Fruit fly (Drosophila melanogaster): ENCODE data around the gene CG1486.

CG1486 gene

DNA sequence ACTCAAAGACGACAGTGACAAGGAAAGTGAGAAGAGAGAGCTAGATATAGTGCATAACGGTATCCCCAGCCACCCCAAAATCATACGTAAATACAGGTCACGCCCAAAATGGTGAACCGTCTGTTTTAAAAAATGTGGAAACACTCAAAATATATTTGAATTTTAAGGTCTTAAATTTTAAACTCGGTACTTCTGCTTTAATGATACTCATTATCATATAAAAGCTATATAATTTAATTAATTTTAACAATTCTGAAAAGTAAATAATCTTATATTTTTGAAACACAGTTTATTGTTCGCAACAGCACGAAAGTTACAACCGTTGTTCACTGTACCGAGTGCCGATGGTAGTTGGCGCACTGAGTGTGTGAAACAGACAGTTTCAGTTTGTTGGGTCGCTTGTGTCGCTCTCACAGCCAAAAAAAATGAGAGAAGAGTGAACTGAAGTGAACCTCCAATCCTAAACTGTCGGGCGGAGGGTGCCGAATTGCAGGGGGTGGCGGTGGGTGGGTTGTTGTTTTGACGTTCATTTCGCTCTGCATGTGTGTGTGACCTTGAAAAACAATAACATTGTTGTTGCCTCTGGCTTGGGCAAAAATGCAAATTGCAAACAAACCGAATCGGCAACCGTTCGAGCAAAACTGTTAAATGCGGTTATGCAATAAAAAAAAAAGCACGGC lies 42.6 kb downstream of the CG1486 start:
- TF ChIP-seq sd (tag; optimal IDR thresholded peaks at IDR 0.05) (peak; percentile 77), CG6654 (GFP tag; optimal IDR thresholded peaks at IDR 0.05) (peak; percentile 80), CG12391 (tag; optimal IDR thresholded peaks at IDR 0.05) (peak; percentile 93), wor (GFP tag; IDR thresholded peaks at IDR 0.05) (peak; percentile 89), fd3F (GFP tag; optimal IDR thresholded peaks at IDR 0.05) (peak; percentile 86), CG7556 (GFP tag; optimal IDR thresholded peaks at IDR 0.05) (peak; percentile 96), Rfx (GFP tag; IDR thresholded peaks at IDR 0.05) (peak; percentile 90), CG4282 (GFP tag; optimal IDR thresholded peaks at IDR 0.05) (no peak), lab (GFP tag; optimal IDR thresholded peaks at IDR 0.05) (peak; percentile 97), oc (tag; optimal IDR thresholded peaks at IDR 0.05) (peak; percentile 85), CG17802 (tag; optimal IDR thresholded peaks at IDR 0.05) (peak; percentile 58), so (GFP tag; IDR thresholded peaks at IDR 0.05) (peak; percentile 93), Dad (GFP tag; optimal IDR thresholded peaks at IDR 0.05) (peak; percentile 12), Kr (GFP tag; optimal IDR thresholded peaks at IDR 0.05) (no peak), stwl (tag; optimal IDR thresholded peaks at IDR 0.05) (no peak), CG10321 (GFP tag; IDR thresholded peaks at IDR 0.05) (peak; percentile 62; the same call in 1 of the 2 replicates), CG18619 (GFP tag; optimal IDR thresholded peaks at IDR 0.05) (peak; percentile 91), CG17912 (GFP tag; optimal IDR thresholded peaks at IDR 0.05) (no peak), NfI (GFP tag; optimal IDR thresholded peaks at IDR 0.05) (peak; percentile 94), pb (GFP tag; optimal IDR thresholded peaks at IDR 0.05) (no peak), Ptx1 (GFP tag; IDR thresholded peaks at IDR 0.05) (peak; percentile 93), toy (GFP tag; IDR thresholded peaks at IDR 0.05) (no peak), Fer1 (GFP tag; optimal IDR thresholded peaks at IDR 0.05) (peak; percentile 97), CG15269 (tag; optimal IDR thresholded peaks at IDR 0.05) (peak; percentile 95), sens-2 (GFP tag; IDR thresholded peaks at IDR 0.05) (0 out of 2 replicates have a peak, but pooled peaks have one; percentile 13), sqz (GFP tag; optimal IDR thresholded peaks at IDR 0.05) (peak; percentile 92), Abd-B (GFP tag; optimal IDR thresholded peaks at IDR 0.05) (peak; percentile 90), jing (GFP tag; optimal IDR thresholded peaks at IDR 0.05) (peak; percentile 73), p53 (GFP tag; optimal IDR thresholded peaks at IDR 0.05) (no peak), ro (GFP tag; IDR thresholded peaks at IDR 0.05) (no peak; the same call in 1 of the 2 replicates), Jarid2 (GFP tag; optimal IDR thresholded peaks at IDR 0.05) (peak; percentile 72), ems (GFP tag; optimal IDR thresholded peaks at IDR 0.05) (peak; percentile 45), gcm2 (GFP tag; optimal IDR thresholded peaks at IDR 0.05) (peak; percentile 33), Rx (GFP tag; IDR thresholded peaks at IDR 0.05) (no peak; the same call in none of the 2 replicates), Dip3 (GFP tag; optimal IDR thresholded peaks at IDR 0.05) (peak; percentile 39), ttk (GFP tag; IDR thresholded peaks at IDR 0.05) (peak; percentile 83), vfl (GFP tag; optimal IDR thresholded peaks at IDR 0.05) (peak; percentile 34), CG3847 (GFP tag; IDR thresholded peaks at IDR 0.05) (peak; percentile 92), CG16813 (GFP tag; IDR thresholded peaks at IDR 0.05; ENCODE audit: partially characterized antibody) (no peak), cas (GFP tag; IDR thresholded peaks at IDR 0.05) (peak; percentile 50; the same call in 1 of the 2 replicates), cwo (GFP tag; optimal IDR thresholded peaks at IDR 0.05) (peak; percentile 91), ac (GFP tag; optimal IDR thresholded peaks at IDR 0.05) (peak; percentile 42), pfk (GFP tag; optimal IDR thresholded peaks at IDR 0.05) (peak; percentile 2), Blimp-1 (GFP tag; optimal IDR thresholded peaks at IDR 0.05) (peak; percentile 90), Drgx (GFP tag; IDR thresholded peaks at IDR 0.05) (peak; percentile 85), CG9876 (GFP tag; optimal IDR thresholded peaks at IDR 0.05) (no peak), CG12071 (GFP tag; optimal IDR thresholded peaks at IDR 0.05) (peak; percentile 77), Hey (tag; optimal IDR thresholded peaks at IDR 0.05) (no peak), gfzf (GFP tag; optimal IDR thresholded peaks at IDR 0.05) (no peak)
